Fruit fly (Drosophila melanogaster): ENCODE results near the gene CG42675.
A peak's percentile ranks its signal among the peaks of the same experiment; 100 is the strongest.

- TF ChIP-seq CG34367 (tag; optimal IDR thresholded peaks at IDR 0.05): peak; percentile 51
- no peak for TF ChIP-seq EcR (GFP tag; optimal IDR thresholded peaks at IDR 0.05)
- TF ChIP-seq CG32121 (GFP tag; IDR thresholded peaks at IDR 0.05): no peak
- TF ChIP-seq CG13204 (GFP tag; optimal IDR thresholded peaks at IDR 0.05): no peak
These were observed 25.4 kb downstream of the CG42675 start for dm6 chr3R:5838683-5839365.
